Worm (Caenorhabditis elegans) whole organism, mixed stage, embryonic: ENCODE measurements around the gene clpr-2.

Experiments used
- M03D4.4 ChIP-seq: sonication (generic microtip); optimal IDR thresholded peaks from 2 replicates; lab custom pipeline; 2017; ENCODE audit warnings: mild to moderate bottlenecking, missing genetic modification characterization, missing compliant biosample characterization
- bed-3 ChIP-seq: fragments of 200-800 bp; sonication (Bioruptor generic); optimal IDR thresholded peaks from 3 replicates; lab custom pipeline; 2018; ENCODE audit warnings: mild to moderate bottlenecking, missing genetic modification characterization, moderate library complexity, missing compliant biosample characterization
- blmp-1 ChIP-seq: fragments of 150-350 bp; optimal IDR thresholded peaks from 2 replicates; lab custom pipeline; 2014; ENCODE audit warnings: missing biosample characterization, missing genetic modification characterization
- ceh-39 ChIP-seq: fragments of 150-350 bp; optimal IDR thresholded peaks from 2 replicates; lab custom pipeline; 2014; ENCODE audit warnings: missing biosample characterization, missing genetic modification characterization
- ceh-43 ChIP-seq: fragments of 200-800 bp; sonication (Bioruptor generic); optimal IDR thresholded peaks from 2 replicates; lab custom pipeline; 2018; ENCODE audit warnings: mild to moderate bottlenecking, missing genetic modification characterization, moderate library complexity, missing compliant biosample characterization
- ceh-83 ChIP-seq: fragments of 200-800 bp; sonication (Bioruptor generic); optimal IDR thresholded peaks from 2 replicates; lab custom pipeline; 2018; ENCODE audit warnings: mild to moderate bottlenecking, missing genetic modification characterization, missing compliant biosample characterization
- ces-1 ChIP-seq: fragments of 150-350 bp; optimal IDR thresholded peaks from 2 replicates; lab custom pipeline; 2014; ENCODE audit warnings: missing biosample characterization, missing genetic modification reagents, missing genetic modification characterization
- cnd-1 ChIP-seq: fragments of 200-800 bp; sonication (Bioruptor generic); optimal IDR thresholded peaks from 2 replicates; lab custom pipeline; 2018; ENCODE audit warnings: mild to moderate bottlenecking, missing genetic modification characterization, missing compliant biosample characterization
- drap-1 ChIP-seq: fragments of 200-800 bp; sonication (Bioruptor generic); optimal IDR thresholded peaks from 3 replicates; lab custom pipeline; 2018; ENCODE audit warnings: mild to moderate bottlenecking, missing genetic modification characterization, missing compliant biosample characterization
- elt-1 ChIP-seq: sonication (generic microtip); optimal IDR thresholded peaks from 2 replicates; lab custom pipeline; 2017; ENCODE audit warnings: missing genetic modification characterization, mild to moderate bottlenecking, missing compliant biosample characterization, antibody characterized with exemption, moderate library complexity, borderline replicate concordance; ENCODE audit not compliant: insufficient read depth
- elt-3 ChIP-seq: fragments of 150-350 bp; optimal IDR thresholded peaks from 2 replicates; lab custom pipeline; 2014; ENCODE audit warnings: missing biosample characterization, missing genetic modification characterization
- flh-1 ChIP-seq: fragments of 200-800 bp; sonication (Bioruptor generic); optimal IDR thresholded peaks from 2 replicates; lab custom pipeline; 2018; ENCODE audit warnings: mild to moderate bottlenecking, missing genetic modification characterization, moderate library complexity, missing compliant biosample characterization
- ham-2 ChIP-seq: fragments of 200-800 bp; sonication (Bioruptor generic); optimal IDR thresholded peaks from 2 replicates; lab custom pipeline; 2018; ENCODE audit warnings: mild to moderate bottlenecking, missing genetic modification characterization, missing compliant biosample characterization
- lin-13 ChIP-seq: fragments of 150-350 bp; optimal IDR thresholded peaks from 2 replicates; lab custom pipeline; 2014; ENCODE audit warnings: missing biosample characterization, missing genetic modification characterization
- lin-32 ChIP-seq: fragments of 200-800 bp; sonication (Bioruptor generic); optimal IDR thresholded peaks from 2 replicates; lab custom pipeline; 2018; ENCODE audit warnings: mild to moderate bottlenecking, missing genetic modification characterization, missing compliant biosample characterization
- lsy-2 ChIP-seq: fragments of 150-350 bp; optimal IDR thresholded peaks from 2 replicates; lab custom pipeline; 2014; ENCODE audit warnings: missing biosample characterization, missing genetic modification characterization
- mab-5 ChIP-seq: fragments of 150-350 bp; optimal IDR thresholded peaks from 2 replicates; lab custom pipeline; 2014; ENCODE audit warnings: missing biosample characterization, missing genetic modification characterization
- mls-2 ChIP-seq: sonication (generic microtip); optimal IDR thresholded peaks from 2 replicates; lab custom pipeline; 2016; ENCODE audit warnings: mild to moderate bottlenecking, missing genetic modification characterization, moderate library complexity, missing compliant biosample characterization
- nhr-2 ChIP-seq: fragments of 150-350 bp; optimal IDR thresholded peaks from 2 replicates; lab custom pipeline; 2014; ENCODE audit warnings: missing biosample characterization, missing genetic modification characterization
- nhr-237 ChIP-seq: fragments of 150-350 bp; optimal IDR thresholded peaks from 2 replicates; lab custom pipeline; 2014; ENCODE audit warnings: missing biosample characterization, missing genetic modification characterization
- nhr-28 ChIP-seq: fragments of 150-350 bp; optimal IDR thresholded peaks from 2 replicates; lab custom pipeline; 2014; ENCODE audit warnings: missing biosample characterization, missing genetic modification characterization
- nhr-76 ChIP-seq: sonication (generic microtip); optimal IDR thresholded peaks from 2 replicates; lab custom pipeline; 2017; ENCODE audit warnings: missing biosample characterization, missing genetic modification characterization
- pha-4 ChIP-seq: fragments of 150-350 bp; optimal IDR thresholded peaks from 2 replicates; lab custom pipeline; 2018; ENCODE audit warnings: missing biosample characterization, missing genetic modification reagents, missing genetic modification characterization
- sem-2 ChIP-seq: fragments of 200-800 bp; sonication (Bioruptor generic); optimal IDR thresholded peaks from 2 replicates; lab custom pipeline; 2018; ENCODE audit warnings: mild to moderate bottlenecking, missing genetic modification characterization, missing compliant biosample characterization
- snpc-4 ChIP-seq: fragments of 150-350 bp; optimal IDR thresholded peaks from 2 replicates; lab custom pipeline; 2014; ENCODE audit warnings: missing biosample characterization, missing genetic modification characterization
- sptf-1 ChIP-seq: sonication (generic microtip); optimal IDR thresholded peaks from 2 replicates; lab custom pipeline; 2017; ENCODE audit warnings: mild to moderate bottlenecking, missing genetic modification characterization, moderate library complexity, missing compliant biosample characterization
- tbx-8 ChIP-seq: fragments of 200-800 bp; sonication (Bioruptor generic); optimal IDR thresholded peaks from 2 replicates; lab custom pipeline; 2018; ENCODE audit warnings: mild to moderate bottlenecking, missing genetic modification characterization, moderate library complexity, missing compliant biosample characterization
- unc-120 ChIP-seq: sonication (generic microtip); optimal IDR thresholded peaks from 2 replicates; lab custom pipeline; 2017; ENCODE audit warnings: missing genetic modification characterization, missing compliant biosample characterization; ENCODE audit not compliant: poor library complexity, severe bottlenecking
- unc-62 ChIP-seq: fragments of 150-350 bp; optimal IDR thresholded peaks from 2 replicates; lab custom pipeline; 2014; ENCODE audit warnings: missing biosample characterization, missing genetic modification reagents, missing genetic modification characterization
- zip-8 ChIP-seq: fragments of 150-350 bp; optimal IDR thresholded peaks from 2 replicates; lab custom pipeline; 2014; ENCODE audit warnings: missing biosample characterization, missing genetic modification characterization
- ztf-11 ChIP-seq: fragments of 150-350 bp; optimal IDR thresholded peaks from 2 replicates; lab custom pipeline; 2014; ENCODE audit warnings: missing biosample characterization, missing genetic modification characterization

clpr-2 gene

ce11 chrII:1252259-1252658, 6.5 kb upstream of the clpr-2 start, which contains the start of gene lin-42:
Gene lin-42 (minus strand): TSS chrII:1252359.
- TF ChIP-seq lsy-2 (tag; lab: Kevin White, UChicago) (no peak), M03D4.4 (tag; lab: Kevin White, UChicago) (no peak), ceh-43 (GFP tag; lab: Kevin White, UChicago) (no peak), sptf-1 (no peak), mls-2 (tag; lab: Kevin White, UChicago) (no peak), ceh-39 (no peak), unc-120 (tag; lab: Kevin White, UChicago) (no peak), flh-1 (no peak)
- TF ChIP-seq, all 35 proteins: peak for 0

- TF ChIP-seq nhr-237: no peak
- no peak for TF ChIP-seq snpc-4 (tag; lab: Kevin White, UChicago)
- TF ChIP-seq cnd-1 (tag; lab: Kevin White, UChicago): no peak
- TF ChIP-seq unc-62 (GFP tag; lab: Kevin White, UChicago): no peak
- no peak for TF ChIP-seq nhr-28
- no peak for TF ChIP-seq nhr-2 (tag; lab: Kevin White, UChicago)
- TF ChIP-seq ces-1 (GFP tag; lab: Kevin White, UChicago): no peak
- TF ChIP-seq elt-1: no peak
- no peak for TF ChIP-seq flh-1
- no peak for TF ChIP-seq mls-2 (tag; lab: Kevin White, UChicago)
- TF ChIP-seq ham-2 (GFP tag; lab: Kevin White, UChicago): no peak
- no peak for TF ChIP-seq ceh-43 (GFP tag; lab: Kevin White, UChicago)
- no peak for TF ChIP-seq lin-13 (tag; lab: Kevin White, UChicago)
- no peak for TF ChIP-seq lin-32 (GFP tag; lab: Kevin White, UChicago)
- TF ChIP-seq unc-120 (tag; lab: Kevin White, UChicago): no peak
- TF ChIP-seq ztf-11 (tag; lab: Kevin White, UChicago): no peak
- no peak for TF ChIP-seq pha-4
These were observed 3.1 kb upstream of the clpr-2 start, which contains the start of gene clec-119 for ce11 chrII:1255637-1256036. Gene clec-119 (plus strand): TSS chrII:1255937.

ce11 chrII:1256742-1257141, 2.0 kb upstream of the clpr-2 start:
- no peak for TF ChIP-seq ceh-83 (GFP tag; lab: Kevin White, UChicago)
- TF ChIP-seq sem-2 (GFP tag; lab: Kevin White, UChicago): no peak
- TF ChIP-seq M03D4.4 (tag; lab: Kevin White, UChicago): no peak
- no peak for TF ChIP-seq elt-3 (tag; lab: Kevin White, UChicago)
- no peak for TF ChIP-seq mab-5 (tag; lab: Kevin White, UChicago)
- TF ChIP-seq lin-13 (tag; lab: Kevin White, UChicago): no peak
- TF ChIP-seq snpc-4 (tag; lab: Kevin White, UChicago): no peak
- TF ChIP-seq elt-1: no peak
- TF ChIP-seq drap-1 (GFP tag; lab: Kevin White, UChicago): no peak
- TF ChIP-seq nhr-28: no peak
- TF ChIP-seq mls-2 (tag; lab: Kevin White, UChicago): no peak
- TF ChIP-seq bed-3: no peak
- TF ChIP-seq zip-8 (tag; lab: Kevin White, UChicago): no peak
- no peak for TF ChIP-seq ceh-39
- TF ChIP-seq nhr-76: no peak
- no peak for TF ChIP-seq tbx-8 (GFP tag; lab: Kevin White, UChicago)
- TF ChIP-seq ces-1 (GFP tag; lab: Kevin White, UChicago): no peak
- TF ChIP-seq lin-32 (GFP tag; lab: Kevin White, UChicago): no peak

- TF ChIP-seq sptf-1: no peak
- TF ChIP-seq blmp-1 (tag; lab: Kevin White, UChicago): no peak
- no peak for TF ChIP-seq bed-3
- TF ChIP-seq nhr-2 (tag; lab: Kevin White, UChicago): no peak
- TF ChIP-seq ceh-39: no peak
- TF ChIP-seq ceh-83 (GFP tag; lab: Kevin White, UChicago): no peak
- no peak for TF ChIP-seq nhr-28
- no peak for TF ChIP-seq zip-8 (tag; lab: Kevin White, UChicago)
- TF ChIP-seq snpc-4 (tag; lab: Kevin White, UChicago): no peak
- TF ChIP-seq mab-5 (tag; lab: Kevin White, UChicago): no peak
- no peak for TF ChIP-seq lin-32 (GFP tag; lab: Kevin White, UChicago)
- no peak for TF ChIP-seq unc-120 (tag; lab: Kevin White, UChicago)
- TF ChIP-seq pha-4: no peak
- TF ChIP-seq cnd-1 (tag; lab: Kevin White, UChicago): no peak
- no peak for TF ChIP-seq ztf-11 (tag; lab: Kevin White, UChicago)
- TF ChIP-seq ceh-43 (GFP tag; lab: Kevin White, UChicago): no peak
- TF ChIP-seq M03D4.4 (tag; lab: Kevin White, UChicago): no peak
These were observed 8.1 kb downstream of the clpr-2 start, which contains the start of gene oac-30 for ce11 chrII:1266790-1267189. Gene oac-30 (minus strand): TSS chrII:1266890.
